Worm (Caenorhabditis elegans) whole organism, mixed stage, embryonic: Measurements from ENCODE around the gene srlf-30.

ENCODE experiments used
- bed-3 ChIP-seq: fragments of 200-800 bp; sonication (Bioruptor generic); optimal IDR thresholded peaks from 3 replicates; lab custom pipeline; 2018; ENCODE audit warnings: mild to moderate bottlenecking, missing genetic modification characterization, moderate library complexity, missing compliant biosample characterization
- blmp-1 ChIP-seq: fragments of 150-350 bp; optimal IDR thresholded peaks from 2 replicates; lab custom pipeline; 2014; ENCODE audit warnings: missing biosample characterization, missing genetic modification characterization
- ceh-39 ChIP-seq: fragments of 150-350 bp; optimal IDR thresholded peaks from 2 replicates; lab custom pipeline; 2014; ENCODE audit warnings: missing biosample characterization, missing genetic modification characterization
- ceh-83 ChIP-seq: fragments of 200-800 bp; sonication (Bioruptor generic); optimal IDR thresholded peaks from 2 replicates; lab custom pipeline; 2018; ENCODE audit warnings: mild to moderate bottlenecking, missing genetic modification characterization, missing compliant biosample characterization
- ces-1 ChIP-seq: fragments of 150-350 bp; optimal IDR thresholded peaks from 2 replicates; lab custom pipeline; 2014; ENCODE audit warnings: missing biosample characterization, missing genetic modification reagents, missing genetic modification characterization
- cnd-1 ChIP-seq: fragments of 200-800 bp; sonication (Bioruptor generic); optimal IDR thresholded peaks from 2 replicates; lab custom pipeline; 2018; ENCODE audit warnings: mild to moderate bottlenecking, missing genetic modification characterization, missing compliant biosample characterization
- drap-1 ChIP-seq: fragments of 200-800 bp; sonication (Bioruptor generic); optimal IDR thresholded peaks from 3 replicates; lab custom pipeline; 2018; ENCODE audit warnings: mild to moderate bottlenecking, missing genetic modification characterization, missing compliant biosample characterization
- elt-1 ChIP-seq: sonication (generic microtip); optimal IDR thresholded peaks from 2 replicates; lab custom pipeline; 2017; ENCODE audit warnings: missing genetic modification characterization, mild to moderate bottlenecking, missing compliant biosample characterization, antibody characterized with exemption, moderate library complexity, borderline replicate concordance; ENCODE audit not compliant: insufficient read depth
- elt-3 ChIP-seq: fragments of 150-350 bp; optimal IDR thresholded peaks from 2 replicates; lab custom pipeline; 2014; ENCODE audit warnings: missing biosample characterization, missing genetic modification characterization
- flh-1 ChIP-seq: fragments of 200-800 bp; sonication (Bioruptor generic); optimal IDR thresholded peaks from 2 replicates; lab custom pipeline; 2018; ENCODE audit warnings: mild to moderate bottlenecking, missing genetic modification characterization, moderate library complexity, missing compliant biosample characterization
- ham-2 ChIP-seq: fragments of 200-800 bp; sonication (Bioruptor generic); optimal IDR thresholded peaks from 2 replicates; lab custom pipeline; 2018; ENCODE audit warnings: mild to moderate bottlenecking, missing genetic modification characterization, missing compliant biosample characterization
- hlh-1 ChIP-seq: fragments of 150-350 bp; optimal IDR thresholded peaks from 2 replicates; lab custom pipeline; 2014; ENCODE audit warnings: missing biosample characterization, missing genetic modification reagents, missing genetic modification characterization
- lin-13 ChIP-seq: fragments of 150-350 bp; optimal IDR thresholded peaks from 2 replicates; lab custom pipeline; 2014; ENCODE audit warnings: missing biosample characterization, missing genetic modification characterization
- lin-32 ChIP-seq: fragments of 200-800 bp; sonication (Bioruptor generic); optimal IDR thresholded peaks from 2 replicates; lab custom pipeline; 2018; ENCODE audit warnings: mild to moderate bottlenecking, missing genetic modification characterization, missing compliant biosample characterization
- lsy-2 ChIP-seq: fragments of 150-350 bp; optimal IDR thresholded peaks from 2 replicates; lab custom pipeline; 2014; ENCODE audit warnings: missing biosample characterization, missing genetic modification characterization
- mab-5 ChIP-seq: fragments of 150-350 bp; optimal IDR thresholded peaks from 2 replicates; lab custom pipeline; 2014; ENCODE audit warnings: missing biosample characterization, missing genetic modification characterization
- mep-1 ChIP-seq: fragments of 150-350 bp; optimal IDR thresholded peaks from 2 replicates; lab custom pipeline; 2017; ENCODE audit warnings: missing biosample characterization, missing genetic modification reagents, missing genetic modification characterization, inconsistent platforms
- mls-2 ChIP-seq: sonication (generic microtip); optimal IDR thresholded peaks from 2 replicates; lab custom pipeline; 2016; ENCODE audit warnings: mild to moderate bottlenecking, missing genetic modification characterization, moderate library complexity, missing compliant biosample characterization
- nhr-12 ChIP-seq: fragments of 150-350 bp; optimal IDR thresholded peaks from 2 replicates; lab custom pipeline; 2014; ENCODE audit warnings: missing biosample characterization, missing genetic modification characterization
- nhr-2 ChIP-seq: fragments of 150-350 bp; optimal IDR thresholded peaks from 2 replicates; lab custom pipeline; 2014; ENCODE audit warnings: missing biosample characterization, missing genetic modification characterization
- nhr-237 ChIP-seq: fragments of 150-350 bp; optimal IDR thresholded peaks from 2 replicates; lab custom pipeline; 2014; ENCODE audit warnings: missing biosample characterization, missing genetic modification characterization
- nhr-76 ChIP-seq: sonication (generic microtip); optimal IDR thresholded peaks from 2 replicates; lab custom pipeline; 2017; ENCODE audit warnings: missing biosample characterization, missing genetic modification characterization
- pha-4 ChIP-seq: fragments of 150-350 bp; optimal IDR thresholded peaks from 2 replicates; lab custom pipeline; 2018; ENCODE audit warnings: missing biosample characterization, missing genetic modification reagents, missing genetic modification characterization
- sem-2 ChIP-seq: fragments of 200-800 bp; sonication (Bioruptor generic); optimal IDR thresholded peaks from 2 replicates; lab custom pipeline; 2018; ENCODE audit warnings: mild to moderate bottlenecking, missing genetic modification characterization, missing compliant biosample characterization
- sptf-1 ChIP-seq: sonication (generic microtip); optimal IDR thresholded peaks from 2 replicates; lab custom pipeline; 2017; ENCODE audit warnings: mild to moderate bottlenecking, missing genetic modification characterization, moderate library complexity, missing compliant biosample characterization
- unc-120 ChIP-seq: sonication (generic microtip); optimal IDR thresholded peaks from 2 replicates; lab custom pipeline; 2017; ENCODE audit warnings: missing genetic modification characterization, missing compliant biosample characterization; ENCODE audit not compliant: poor library complexity, severe bottlenecking
- unc-39 ChIP-seq: fragments of 150-350 bp; optimal IDR thresholded peaks from 2 replicates; lab custom pipeline; 2014; ENCODE audit warnings: missing biosample characterization, missing genetic modification characterization
- unc-62 ChIP-seq: fragments of 150-350 bp; optimal IDR thresholded peaks from 2 replicates; lab custom pipeline; 2014; ENCODE audit warnings: missing biosample characterization, missing genetic modification reagents, missing genetic modification characterization
- ztf-11 ChIP-seq: fragments of 150-350 bp; optimal IDR thresholded peaks from 2 replicates; lab custom pipeline; 2014; ENCODE audit warnings: missing biosample characterization, missing genetic modification characterization

srlf-30 gene

ce11 chrIV:10935853-10936491 lies 35.8 kb downstream of the srlf-30 start, which contains the start of gene lgg-2:
Gene lgg-2 (minus strand): TSS chrIV:10935903.
- peak; percentile 49 for TF ChIP-seq ztf-11
- peak; percentile 76 for TF ChIP-seq ham-2
- no peak for TF ChIP-seq bed-3
- no peak for TF ChIP-seq nhr-76 (tag; lab: Kevin White, UChicago)
- peak; percentile 68 for TF ChIP-seq mep-1 (tag; lab: Kevin White, UChicago)
- TF ChIP-seq lin-13 (tag; lab: Kevin White, UChicago): no peak
- TF ChIP-seq ceh-39 (tag; lab: Kevin White, UChicago): peak; percentile 82
- TF ChIP-seq elt-3 (tag; lab: Kevin White, UChicago): no peak
- TF ChIP-seq unc-120 (tag; lab: Kevin White, UChicago): peak; percentile 74
- peak; percentile 46 for TF ChIP-seq lsy-2 (tag; lab: Kevin White, UChicago)
- peak; percentile 45 for TF ChIP-seq blmp-1 (tag; lab: Kevin White, UChicago)
- TF ChIP-seq ces-1 (GFP tag; lab: Kevin White, UChicago): peak; percentile 70
- TF ChIP-seq unc-62 (GFP tag; lab: Kevin White, UChicago): peak; percentile 86
- TF ChIP-seq mls-2 (tag; lab: Kevin White, UChicago): peak; percentile 35
- TF ChIP-seq lin-32: peak; percentile 27
- TF ChIP-seq nhr-12 (tag; lab: Kevin White, UChicago): peak; percentile 53
- peak; percentile 20 for TF ChIP-seq drap-1 (GFP tag; lab: Kevin White, UChicago)
- TF ChIP-seq nhr-237 (tag; lab: Kevin White, UChicago): peak; percentile 55
- no peak for TF ChIP-seq mab-5 (tag; lab: Kevin White, UChicago)
- peak; percentile 45 for TF ChIP-seq pha-4 (tag; lab: Kevin White, UChicago)
- peak; percentile 50 for TF ChIP-seq cnd-1 (tag; lab: Kevin White, UChicago)
- peak; percentile 85 for TF ChIP-seq hlh-1 (tag; lab: Kevin White, UChicago)
- peak; percentile 21 for TF ChIP-seq elt-1

ce11 chrIV:10936906-10937540 lies 36.8 kb downstream of the srlf-30 start, which contains the start of gene fic-1:
Gene fic-1 (plus strand): TSS chrIV:10937454.
- TF ChIP-seq mep-1 (tag; lab: Kevin White, UChicago) (peak; percentile 54), ceh-39 (tag; lab: Kevin White, UChicago) (peak; percentile 5), unc-39 (tag; lab: Kevin White, UChicago) (no peak), ces-1 (GFP tag; lab: Kevin White, UChicago) (peak; percentile 100), lsy-2 (tag; lab: Kevin White, UChicago) (peak; percentile 0), pha-4 (tag; lab: Kevin White, UChicago) (no peak), nhr-237 (tag; lab: Kevin White, UChicago) (peak; percentile 56)

DNA sequence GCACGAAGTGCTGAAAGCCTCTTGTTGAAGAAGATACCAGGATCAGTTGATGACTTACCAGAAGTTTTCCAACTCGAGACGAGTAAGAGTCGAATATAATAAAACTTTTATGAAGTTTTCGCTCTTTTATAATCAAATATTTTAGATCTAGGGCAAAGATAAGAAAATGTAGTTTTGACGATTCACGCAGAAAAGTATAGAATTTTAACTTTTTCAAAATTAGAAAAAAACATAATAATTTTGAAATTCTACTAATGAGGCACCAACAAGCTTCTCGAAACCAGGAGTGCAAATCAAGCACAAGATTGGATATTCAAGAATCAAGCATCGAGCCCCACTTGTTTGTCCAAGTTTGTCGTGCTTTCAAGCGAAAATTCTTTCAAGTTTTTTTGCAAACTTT lies 48.6 kb downstream of the srlf-30 start, which contains the start of gene Y69E1A.1:
Gene Y69E1A.1, minus strand, starts transcription at position 101 of the 400 bp plus-strand sequence.
- TF ChIP-seq sem-2 (GFP tag; lab: Kevin White, UChicago) (no peak), blmp-1 (tag; lab: Kevin White, UChicago) (no peak), sptf-1 (tag; lab: Kevin White, UChicago) (no peak), cnd-1 (tag; lab: Kevin White, UChicago) (no peak), nhr-2 (tag; lab: Kevin White, UChicago) (no peak), mep-1 (tag; lab: Kevin White, UChicago) (no peak)
- TF ChIP-seq, all 35 proteins: peak for 0

- TF ChIP-seq sem-2 (GFP tag; lab: Kevin White, UChicago): no peak
- TF ChIP-seq nhr-76 (tag; lab: Kevin White, UChicago): no peak
- TF ChIP-seq lin-32: no peak
- TF ChIP-seq mab-5 (tag; lab: Kevin White, UChicago): no peak
- TF ChIP-seq flh-1 (GFP tag; lab: Kevin White, UChicago): no peak
- no peak for TF ChIP-seq unc-39 (tag; lab: Kevin White, UChicago)
- no peak for TF ChIP-seq blmp-1 (tag; lab: Kevin White, UChicago)
- no peak for TF ChIP-seq unc-62 (GFP tag; lab: Kevin White, UChicago)
- no peak for TF ChIP-seq ceh-83 (GFP tag; lab: Kevin White, UChicago)
- TF ChIP-seq hlh-1 (tag; lab: Kevin White, UChicago): no peak
- TF ChIP-seq nhr-12 (tag; lab: Kevin White, UChicago): no peak
- no peak for TF ChIP-seq pha-4 (tag; lab: Kevin White, UChicago)
Measured at ce11 chrIV:10949510-10949909, 49.3 kb downstream of the srlf-30 start, which contains the start of gene nsph-3.1. Gene nsph-3.1 (plus strand): TSS chrIV:10949810.
